Fruit fly (Drosophila melanogaster) whole organism, prepupa: ENCODE results near the gene CG13295.

Experiments used
- CG11762 ChIP-seq: fragments of 200-800 bp; sonication (Bioruptor generic); optimal IDR thresholded peaks from 3 replicates; lab custom pipeline; 2016; ENCODE audit warnings: missing biosample characterization, missing genetic modification characterization; ENCODE audit not compliant: insufficient read depth
- CG1621 ChIP-seq: fragments of 200-800 bp; sonication (Bioruptor generic); optimal IDR thresholded peaks from 3 replicates; lab custom pipeline; 2018; ENCODE audit warnings: missing biosample characterization, mild to moderate bottlenecking, missing genetic modification characterization
- Gug ChIP-seq: fragments of 200-800 bp; sonication (Bioruptor generic); IDR thresholded peaks from 2 replicates; pipeline ENCODE4 v1.3.6; 2022; ENCODE audit warnings: missing biosample characterization, missing genetic modification characterization
- Hr38 ChIP-seq: sonication (Bioruptor generic); optimal IDR thresholded peaks from 2 replicates; lab custom pipeline; 2016; ENCODE audit warnings: missing biosample characterization, missing genetic modification characterization
- fd59A ChIP-seq: fragments of 200-800 bp; sonication (Bioruptor generic); optimal IDR thresholded peaks from 2 replicates; lab custom pipeline; 2017; ENCODE audit warnings: missing biosample characterization, mild to moderate bottlenecking, missing genetic modification characterization, missing genetic modification reagents

DNA sequence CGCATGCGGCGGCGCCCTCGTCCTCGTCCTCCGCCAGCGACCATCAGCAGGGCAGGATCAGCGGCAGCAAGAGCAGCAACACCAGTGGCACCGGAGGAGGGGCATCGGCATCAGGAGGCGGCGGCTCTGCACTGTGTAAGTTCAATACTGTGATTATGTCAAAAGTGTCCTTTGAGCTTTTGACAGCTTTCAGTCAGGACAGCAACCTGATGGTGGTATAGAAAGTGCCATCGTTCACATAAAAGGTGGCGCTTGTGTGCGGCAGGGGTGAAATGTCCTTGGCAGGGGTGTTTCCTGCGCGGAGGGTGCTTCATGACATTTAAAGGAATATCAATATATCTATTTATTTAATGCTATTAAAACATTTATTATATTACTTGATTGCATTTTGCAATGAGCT, 28.6 kb upstream of the CG13295 start:
- TF ChIP-seq CG11762 (GFP tag; lab: Kevin White, UChicago) = no peak
- TF ChIP-seq fd59A (GFP tag; lab: Kevin White, UChicago) = no peak
- no peak for TF ChIP-seq CG1621 (tag; lab: Kevin White, UChicago)
- no peak for TF ChIP-seq Hr38
- no peak for TF ChIP-seq Gug (GFP tag; lab: Robert Waterston, UW)
